Worm (Caenorhabditis elegans) whole organism, L4/young adult: ENCODE results near the gene latd-1.

Source experiments
- W03F9.2 ChIP-seq: fragments of 150-350 bp; optimal IDR thresholded peaks from 2 replicates; lab custom pipeline; 2014; ENCODE audit warnings: missing biosample characterization, missing genetic modification characterization
- him-1 ChIP-seq: sonication (generic microtip); optimal IDR thresholded peaks from 2 replicates; lab custom pipeline; 2016; ENCODE audit warnings: missing genotype, missing genetic modification reagents, missing genetic modification characterization, missing compliant biosample characterization

ce11 chrX:7921130-7921529 is 23.5 kb upstream of the latd-1 start:
- TF ChIP-seq him-1 (tag; lab: Kevin White, UChicago) (no peak), W03F9.2 (tag; lab: Kevin White, UChicago) (no peak)
